Worm (Caenorhabditis elegans) whole organism, L1 larva: ENCODE results near the gene col-20.
"Not testable (repeated sequence)": the region's sequence is repeated elsewhere in the genome, so short reads cannot be mapped to it uniquely, and the experiment has no call there.

ENCODE experiments used
- C04F5.9 ChIP-seq: sonication (generic microtip); optimal IDR thresholded peaks from 2 replicates; lab custom pipeline; 2016; ENCODE audit warnings: missing genetic modification characterization, missing compliant biosample characterization
- C16A3.4 ChIP-seq: fragments of 150-350 bp; optimal IDR thresholded peaks from 2 replicates; lab custom pipeline; 2014; ENCODE audit warnings: missing biosample characterization, missing genetic modification characterization
- C34B4.2 ChIP-seq: sonication (generic microtip); optimal IDR thresholded peaks from 2 replicates; lab custom pipeline; 2017; ENCODE audit warnings: mild to moderate bottlenecking, missing genetic modification characterization, missing compliant biosample characterization
- aha-1 ChIP-seq: fragments of 150-350 bp; optimal IDR thresholded peaks from 2 replicates; lab custom pipeline; 2014; ENCODE audit warnings: missing biosample characterization, missing genetic modification characterization
- ama-1 ChIP-seq: fragments of 150-350 bp; optimal IDR thresholded peaks from 2 replicates; lab custom pipeline; 2014
- blmp-1 ChIP-seq: fragments of 150-350 bp; optimal IDR thresholded peaks from 2 replicates; lab custom pipeline; 2014; ENCODE audit warnings: missing biosample characterization, missing genetic modification characterization
- ceh-90 ChIP-seq: sonication (generic microtip); optimal IDR thresholded peaks from 2 replicates; lab custom pipeline; 2016; ENCODE audit warnings: missing genetic modification characterization, missing compliant biosample characterization
- dpl-1 ChIP-seq, 3 experiments: fragments of 150-350 bp in 2 of 3; sonication (generic microtip) in 1 of 3; optimal IDR thresholded peaks; 2 replicates each; lab custom pipeline; 2014 to 2017; ENCODE audit warnings: missing biosample characterization in 3 of 3, missing genetic modification characterization in 3 of 3, missing genetic modification reagents in 3 of 3
- dsc-1 ChIP-seq: sonication (generic microtip); optimal IDR thresholded peaks from 2 replicates; lab custom pipeline; 2016; ENCODE audit warnings: mild to moderate bottlenecking, missing genetic modification characterization, missing compliant biosample characterization
- efl-1 ChIP-seq, 4 experiments: fragments of 150-350 bp; optimal IDR thresholded peaks in 3 of 4; peaks in 1 of 4; 1 replicate in 1 of 4; 2 replicates in 3 of 4; lab custom pipeline; 2014; ENCODE audit warnings: missing biosample characterization in 2 of 4, missing genetic modification characterization in 2 of 4, missing genetic modification reagents in 2 of 4
- egl-27 ChIP-seq, 2 experiments: fragments of 150-350 bp in 1 of 2; sonication (generic microtip); optimal IDR thresholded peaks; 3 replicates each; lab custom pipeline; 2017 to 2018; ENCODE audit warnings: missing biosample characterization in 2 of 2, missing genetic modification characterization in 2 of 2, missing genetic modification reagents in 2 of 2
- elt-3 ChIP-seq, 6 experiments: fragments of 150-350 bp in 1 of 6; sonication (generic microtip); optimal IDR thresholded peaks; 2 replicates each; lab custom pipeline; 2017 to 2018; ENCODE audit warnings: missing biosample characterization in 6 of 6, missing genetic modification characterization in 6 of 6, inconsistent platforms in 1 of 6
- grh-1 ChIP-seq: fragments of 200-800 bp; sonication (Bioruptor generic); IDR thresholded peaks from 2 replicates; pipeline ENCODE4 v1.3.6; 2022; ENCODE audit warnings: missing genetic modification reagents, missing genetic modification characterization, missing compliant biosample characterization
- hlh-4 ChIP-seq: sonication (generic microtip); optimal IDR thresholded peaks from 2 replicates; lab custom pipeline; 2016; ENCODE audit warnings: mild to moderate bottlenecking, missing genetic modification characterization, missing compliant biosample characterization
- irx-1 ChIP-seq: sonication (generic microtip); optimal IDR thresholded peaks from 2 replicates; lab custom pipeline; 2016; ENCODE audit warnings: missing genetic modification characterization, missing compliant biosample characterization
- isw-1 ChIP-seq: fragments of 200-800 bp; sonication (Bioruptor generic); IDR thresholded peaks from 2 replicates; pipeline ENCODE4 v1.3.6; 2022; ENCODE audit warnings: missing genetic modification characterization, missing compliant biosample characterization
- jun-1 ChIP-seq: fragments of 150-350 bp; optimal IDR thresholded peaks from 2 replicates; lab custom pipeline; 2014; ENCODE audit warnings: missing biosample characterization, missing genetic modification reagents, missing genetic modification characterization
- lin-13 ChIP-seq: fragments of 150-350 bp; optimal IDR thresholded peaks from 2 replicates; lab custom pipeline; 2014; ENCODE audit warnings: missing biosample characterization, missing genetic modification reagents, missing genetic modification characterization
- lin-14 ChIP-seq: fragments of 200-800 bp; sonication (Bioruptor generic); optimal IDR thresholded peaks from 2 replicates; lab custom pipeline; 2018; ENCODE audit warnings: mild to moderate bottlenecking, missing genetic modification characterization, moderate library complexity, missing compliant biosample characterization
- lin-15B ChIP-seq: fragments of 150-350 bp; sonication (generic microtip); optimal IDR thresholded peaks from 3 replicates; lab custom pipeline; 2014; ENCODE audit warnings: missing biosample characterization, missing genetic modification characterization
- lin-35 ChIP-seq, 2 experiments: fragments of 150-350 bp; optimal IDR thresholded peaks; 2 replicates each; lab custom pipeline; 2014; ENCODE audit warnings: missing biosample characterization in 2 of 2, missing genetic modification characterization in 2 of 2, missing genetic modification reagents in 2 of 2
- lsy-2 ChIP-seq, 2 experiments: fragments of 150-350 bp; optimal IDR thresholded peaks; 2 replicates each; lab custom pipeline; 2014; ENCODE audit warnings: missing biosample characterization in 2 of 2, missing genetic modification characterization in 2 of 2
- mef-2 ChIP-seq: fragments of 150-350 bp; optimal IDR thresholded peaks from 2 replicates; lab custom pipeline; 2014; ENCODE audit warnings: missing biosample characterization, missing genetic modification characterization
- mep-1 ChIP-seq: fragments of 150-350 bp; optimal IDR thresholded peaks from 2 replicates; lab custom pipeline; 2014; ENCODE audit warnings: missing biosample characterization, missing genetic modification characterization
- nhr-11 ChIP-seq: fragments of 150-350 bp; optimal IDR thresholded peaks from 2 replicates; lab custom pipeline; 2014; ENCODE audit warnings: missing biosample characterization, missing genetic modification characterization
- nhr-20 ChIP-seq: sonication (generic microtip); optimal IDR thresholded peaks from 2 replicates; lab custom pipeline; 2016; ENCODE audit warnings: mild to moderate bottlenecking, missing genetic modification characterization, missing compliant biosample characterization
- nhr-47 ChIP-seq: sonication (generic microtip); optimal IDR thresholded peaks from 2 replicates; lab custom pipeline; 2016; ENCODE audit warnings: mild to moderate bottlenecking, missing genetic modification characterization, moderate library complexity, missing compliant biosample characterization
- nhr-77 ChIP-seq: fragments of 150-350 bp; optimal IDR thresholded peaks from 2 replicates; lab custom pipeline; 2014; ENCODE audit warnings: missing biosample characterization, missing genetic modification characterization
- nhr-84 ChIP-seq: sonication (generic microtip); optimal IDR thresholded peaks from 2 replicates; lab custom pipeline; 2017; ENCODE audit warnings: missing biosample characterization, missing genetic modification characterization
- nhr-85 ChIP-seq: sonication (generic microtip); peaks from one replicate; lab custom pipeline; 2016; ENCODE audit warnings: missing genetic modification characterization, inconsistent platforms, missing compliant biosample characterization
- nhr-90 ChIP-seq: sonication (generic microtip); optimal IDR thresholded peaks from 2 replicates; lab custom pipeline; 2016; ENCODE audit warnings: mild to moderate bottlenecking, missing genetic modification characterization, missing compliant biosample characterization; ENCODE audit not compliant: poor library complexity
- pqm-1 ChIP-seq: sonication (generic microtip); optimal IDR thresholded peaks from 3 replicates; lab custom pipeline; 2017; ENCODE audit warnings: missing biosample characterization, missing genetic modification characterization
- skn-1 ChIP-seq: fragments of 150-350 bp; optimal IDR thresholded peaks from 2 replicates; lab custom pipeline; 2014; ENCODE audit warnings: missing biosample characterization, missing genetic modification characterization
- sup-37 ChIP-seq: fragments of 200-800 bp; sonication (Bioruptor generic); optimal IDR thresholded peaks from 2 replicates; lab custom pipeline; 2018; ENCODE audit warnings: mild to moderate bottlenecking, missing genetic modification characterization, missing compliant biosample characterization
- tbx-2 ChIP-seq: sonication (generic microtip); optimal IDR thresholded peaks from 2 replicates; lab custom pipeline; 2016; ENCODE audit warnings: missing genetic modification characterization, missing compliant biosample characterization
- unc-130 ChIP-seq: fragments of 150-350 bp; optimal IDR thresholded peaks from 2 replicates; lab custom pipeline; 2017; ENCODE audit warnings: missing biosample characterization, missing genetic modification characterization, inconsistent platforms
- unc-30 ChIP-seq: sonication (generic microtip); optimal IDR thresholded peaks from 2 replicates; lab custom pipeline; 2017; ENCODE audit warnings: missing biosample characterization, missing genetic modification characterization
- unc-62 ChIP-seq: fragments of 150-350 bp; optimal IDR thresholded peaks from 2 replicates; lab custom pipeline; 2014; ENCODE audit warnings: missing biosample characterization, missing genetic modification reagents, missing genetic modification characterization
- unc-86 ChIP-seq: sonication (generic microtip); optimal IDR thresholded peaks from 2 replicates; lab custom pipeline; 2016; ENCODE audit warnings: missing genetic modification characterization, missing compliant biosample characterization
- unc-98 ChIP-seq: fragments of 200-800 bp; sonication (Bioruptor generic); IDR thresholded peaks from 2 replicates; pipeline ENCODE4 v1.3.6; 2022; ENCODE audit warnings: missing genetic modification characterization, missing compliant biosample characterization
- xbp-1 ChIP-seq: sonication (generic microtip); optimal IDR thresholded peaks from 2 replicates; lab custom pipeline; 2016; ENCODE audit warnings: missing genetic modification characterization, missing compliant biosample characterization
- zip-4 ChIP-seq: fragments of 200-800 bp; sonication (Bioruptor generic); optimal IDR thresholded peaks from 2 replicates; lab custom pipeline; 2018; ENCODE audit warnings: mild to moderate bottlenecking, missing genetic modification characterization, moderate library complexity, missing compliant biosample characterization
- ztf-11 ChIP-seq, 2 experiments: sonication (generic microtip); optimal IDR thresholded peaks; 2 replicates each; lab custom pipeline; 2016 to 2017; ENCODE audit warnings: missing genetic modification characterization in 2 of 2, missing biosample characterization in 1 of 2, missing compliant biosample characterization in 1 of 2
- ztf-4 ChIP-seq: fragments of 150-350 bp; optimal IDR thresholded peaks from 2 replicates; lab custom pipeline; 2014; ENCODE audit warnings: missing biosample characterization, missing genetic modification characterization

The col-20 gene

ce11 chrII:4870691-4871090 is at the start of gene col-20:
Gene col-20 (minus strand): TSS chrII:4870791.
- no peak for TF ChIP-seq pqm-1 (tag; lab: Kevin White, UChicago)
- no peak for TF ChIP-seq unc-30
- TF ChIP-seq efl-1 (optimal IDR thresholded peaks at IDR 0.05; lab: Kevin White, UChicago): no peak
- peak in 1 of 2 experiments; percentile 65 for TF ChIP-seq efl-1 (GFP tag; optimal IDR thresholded peaks at IDR 0.05 in 1 of 2; lab: Kevin White, UChicago)

ce11 chrII:4918501-4919021 is 48.0 kb upstream of the col-20 start:
- TF ChIP-seq unc-130 (tag; lab: Kevin White, UChicago): peak; percentile 11
- TF ChIP-seq lin-14 (GFP tag; lab: Kevin White, UChicago): peak; percentile 47
- TF ChIP-seq grh-1: peak; percentile 40
- TF ChIP-seq aha-1 (tag; lab: Kevin White, UChicago): no peak
- TF ChIP-seq ceh-90 (tag; lab: Kevin White, UChicago): no peak
- TF ChIP-seq dpl-1 (GFP tag; optimal IDR thresholded peaks at IDR 0.05; lab: Kevin White, UChicago): no peak
- peak in 1 of 6 experiments; percentile 26 for TF ChIP-seq elt-3 (tag; optimal IDR thresholded peaks at IDR 0.05; lab: Kevin White, UChicago)
- no peak for TF ChIP-seq jun-1 (tag; lab: Kevin White, UChicago)
- no peak for TF ChIP-seq lsy-2 (tag; optimal IDR thresholded peaks at IDR 0.05; lab: Kevin White, UChicago)
- TF ChIP-seq efl-1 (optimal IDR thresholded peaks at IDR 0.05; lab: Kevin White, UChicago): no peak
- TF ChIP-seq efl-1 (GFP tag; optimal IDR thresholded peaks at IDR 0.05 in 1 of 2; lab: Kevin White, UChicago): peak in 1 of 2 experiments; percentile 81
- TF ChIP-seq nhr-20: peak; percentile 22
- peak; percentile 93 for TF ChIP-seq nhr-85
- peak; percentile 10 for TF ChIP-seq tbx-2 (tag; lab: Kevin White, UChicago)
- TF ChIP-seq blmp-1 (tag; lab: Kevin White, UChicago): peak; percentile 52
- TF ChIP-seq lin-35 (GFP tag; optimal IDR thresholded peaks at IDR 0.05; lab: Kevin White, UChicago): peak in 1 of 2 experiments; percentile 15

- TF ChIP-seq ama-1; C34B4.2 (tag; lab: Kevin White, UChicago); dsc-1 (tag; lab: Kevin White, UChicago): not testable (repeated sequence)
- TF ChIP-seq, all 84 proteins: peak for 0; not testable (repeated sequence) for 84
Observed at ce11 chrII:4916462-4916861, 45.9 kb upstream of the col-20 start, which contains the start of gene msp-31. Gene msp-31 (minus strand): TSS chrII:4916562.

- TF ChIP-seq unc-86 (tag; lab: Kevin White, UChicago): no peak
- TF ChIP-seq nhr-47 (tag; lab: Kevin White, UChicago): no peak
- peak; percentile 71 for TF ChIP-seq nhr-85
- no peak for TF ChIP-seq dpl-1 (GFP tag; optimal IDR thresholded peaks at IDR 0.05; lab: Kevin White, UChicago)
- no peak for TF ChIP-seq efl-1 (optimal IDR thresholded peaks at IDR 0.05; lab: Kevin White, UChicago)
- peak in 1 of 2 experiments; percentile 63 for TF ChIP-seq efl-1 (GFP tag; optimal IDR thresholded peaks at IDR 0.05 in 1 of 2; lab: Kevin White, UChicago)
- TF ChIP-seq mep-1 (tag; lab: Kevin White, UChicago): no peak
- TF ChIP-seq unc-130 (tag; lab: Kevin White, UChicago): no peak
- TF ChIP-seq nhr-84 (tag; lab: Kevin White, UChicago): no peak
- TF ChIP-seq unc-62 (GFP tag; lab: Kevin White, UChicago): no peak
- no peak for TF ChIP-seq mef-2 (tag; lab: Kevin White, UChicago)
- no peak for TF ChIP-seq zip-4
- TF ChIP-seq skn-1 (tag; lab: Kevin White, UChicago): no peak
- TF ChIP-seq egl-27 (tag; optimal IDR thresholded peaks at IDR 0.05; lab: Kevin White, UChicago): no peak
Observed at ce11 chrII:4915572-4915971, 45.0 kb upstream of the col-20 start.

ce11 chrII:4914214-4914613 is 43.6 kb upstream of the col-20 start, which contains the start of gene R05F9.11:
Gene R05F9.11 (minus strand): TSS chrII:4914218.
- TF ChIP-seq ztf-11 (tag; optimal IDR thresholded peaks at IDR 0.05; lab: Kevin White, UChicago): no peak
- no peak for TF ChIP-seq mef-2 (tag; lab: Kevin White, UChicago)
- TF ChIP-seq egl-27 (tag; optimal IDR thresholded peaks at IDR 0.05; lab: Kevin White, UChicago): no peak
- no peak for TF ChIP-seq xbp-1 (tag; lab: Kevin White, UChicago)
- no peak for TF ChIP-seq nhr-11
- no peak for TF ChIP-seq nhr-77 (tag; lab: Kevin White, UChicago)
- no peak for TF ChIP-seq lin-15B
- TF ChIP-seq nhr-90: no peak
- no peak for TF ChIP-seq lin-35 (GFP tag; optimal IDR thresholded peaks at IDR 0.05; lab: Kevin White, UChicago)
- TF ChIP-seq ztf-4 (tag; lab: Kevin White, UChicago): no peak
- no peak for TF ChIP-seq unc-98 (GFP tag; lab: Robert Waterston, UW)
- TF ChIP-seq C04F5.9 (tag; lab: Kevin White, UChicago): no peak
- no peak for TF ChIP-seq nhr-85
- no peak for TF ChIP-seq sup-37
- no peak for TF ChIP-seq C16A3.4 (tag; lab: Kevin White, UChicago)
- TF ChIP-seq irx-1: no peak
- no peak for TF ChIP-seq isw-1 (GFP tag; lab: Robert Waterston, UW)
- TF ChIP-seq hlh-4: no peak
- TF ChIP-seq nhr-20: no peak
- no peak for TF ChIP-seq lin-13 (GFP tag; lab: Kevin White, UChicago)
